Fruit fly (Drosophila melanogaster) whole organism, embryonic: ENCODE data around the gene CG5196.

Source experiments
- CG11398 ChIP-seq: fragments of 200-800 bp; sonication (Bioruptor generic); optimal IDR thresholded peaks from 2 replicates; lab custom pipeline; 2016; ENCODE audit warnings: missing biosample characterization, missing genetic modification characterization
- CG12942 ChIP-seq: fragments of 200-800 bp; sonication (Bioruptor generic); optimal IDR thresholded peaks from 3 replicates; lab custom pipeline; 2016; ENCODE audit warnings: missing biosample characterization, missing genetic modification characterization
- CG13287 ChIP-seq: fragments of 200-800 bp; sonication (Bioruptor generic); IDR thresholded peaks from 2 replicates; pipeline ENCODE4 v1.3.6; 2022; ENCODE audit warnings: missing biosample characterization, missing genetic modification characterization; ENCODE audit not compliant: partially characterized antibody
- CG16779 ChIP-seq: fragments of 200-800 bp; sonication (Bioruptor generic); IDR thresholded peaks from 2 replicates; pipeline ENCODE4 v1.3.6; 2022; ENCODE audit warnings: missing biosample characterization, missing genetic modification characterization
- CG1792 ChIP-seq: fragments of 200-800 bp; sonication (Bioruptor generic); optimal IDR thresholded peaks from 2 replicates; lab custom pipeline; 2016; ENCODE audit warnings: missing biosample characterization, missing genetic modification characterization
- CG32767 ChIP-seq: fragments of 200-800 bp; sonication (Bioruptor generic); IDR thresholded peaks from 2 replicates; pipeline ENCODE4 v1.3.6; 2022; ENCODE audit warnings: missing biosample characterization, missing genetic modification characterization
- CG32772 ChIP-seq: fragments of 200-800 bp; sonication (Bioruptor generic); IDR thresholded peaks from 2 replicates; pipeline ENCODE4 v1.3.6; 2022; ENCODE audit warnings: missing biosample characterization, missing genetic modification characterization
- CG34224 ChIP-seq: fragments of 200-800 bp; sonication (Bioruptor generic); IDR thresholded peaks from 3 replicates; pipeline ENCODE4 v1.3.6; 2022; ENCODE audit warnings: missing biosample characterization, missing genetic modification characterization; ENCODE audit not compliant: partially characterized antibody
- CG34376 ChIP-seq: fragments of 200-800 bp; sonication (Bioruptor generic); optimal IDR thresholded peaks from 2 replicates; lab custom pipeline; 2018; ENCODE audit warnings: missing biosample characterization, mild to moderate bottlenecking, missing genetic modification characterization
- CG42726 ChIP-seq: fragments of 200-800 bp; sonication (Bioruptor generic); IDR thresholded peaks from 2 replicates; pipeline ENCODE4 v1.3.6; 2022; ENCODE audit warnings: missing biosample characterization, missing genetic modification characterization; ENCODE audit not compliant: partially characterized antibody
- CG4282 ChIP-seq: fragments of 200-800 bp; sonication (Bioruptor generic); optimal IDR thresholded peaks from 2 replicates; lab custom pipeline; 2016; ENCODE audit warnings: missing biosample characterization, missing genetic modification characterization
- CG6854 ChIP-seq: fragments of 200-800 bp; sonication (Bioruptor generic); optimal IDR thresholded peaks from 3 replicates; lab custom pipeline; 2017; ENCODE audit warnings: missing biosample characterization, mild to moderate bottlenecking, missing genetic modification characterization
- CG8281 ChIP-seq: fragments of 200-800 bp; sonication (Bioruptor generic); optimal IDR thresholded peaks from 2 replicates; lab custom pipeline; 2018; ENCODE audit warnings: missing biosample characterization, mild to moderate bottlenecking, missing genetic modification characterization, moderate library complexity
- CG8359 ChIP-seq: fragments of 200-800 bp; sonication (Bioruptor generic); optimal IDR thresholded peaks from 2 replicates; lab custom pipeline; 2017; ENCODE audit warnings: missing biosample characterization, mild to moderate bottlenecking, missing genetic modification characterization, borderline replicate concordance
- CG9727 ChIP-seq: fragments of 200-800 bp; sonication (Bioruptor generic); optimal IDR thresholded peaks from 3 replicates; lab custom pipeline; 2017; ENCODE audit warnings: missing biosample characterization, mild to moderate bottlenecking, missing genetic modification characterization
- Camta ChIP-seq: fragments of 200-800 bp; sonication (Bioruptor generic); optimal IDR thresholded peaks from 2 replicates; lab custom pipeline; 2016; ENCODE audit warnings: missing biosample characterization, missing genetic modification characterization
- Dip3 ChIP-seq: fragments of 200-800 bp; sonication (Bioruptor generic); optimal IDR thresholded peaks from 3 replicates; lab custom pipeline; 2016; ENCODE audit warnings: missing biosample characterization, missing genetic modification characterization
- Dref ChIP-seq: fragments of 200-800 bp; sonication (Bioruptor generic); IDR thresholded peaks from 2 replicates; pipeline ENCODE4 v1.3.6; 2022; ENCODE audit warnings: missing biosample characterization, missing genetic modification characterization
- ERR ChIP-seq: fragments of 200-800 bp; sonication (Bioruptor generic); optimal IDR thresholded peaks from 2 replicates; lab custom pipeline; 2016; ENCODE audit warnings: missing biosample characterization, missing genetic modification characterization
- Fer3 ChIP-seq: fragments of 200-800 bp; sonication (Bioruptor generic); optimal IDR thresholded peaks from 2 replicates; lab custom pipeline; 2018; ENCODE audit warnings: missing biosample characterization, mild to moderate bottlenecking, missing genetic modification characterization, moderate library complexity
- Gsc ChIP-seq: fragments of 200-800 bp; sonication (Bioruptor generic); IDR thresholded peaks from 2 replicates; pipeline ENCODE4 v1.3.6; 2022; ENCODE audit warnings: missing biosample characterization, missing genetic modification characterization
- HmgZ ChIP-seq: fragments of 200-800 bp; sonication (Bioruptor generic); optimal IDR thresholded peaks from 2 replicates; lab custom pipeline; 2018; ENCODE audit warnings: missing biosample characterization, mild to moderate bottlenecking, missing genetic modification characterization
- Hr39 ChIP-seq: fragments of >200 bp; optimal IDR thresholded peaks from 2 replicates; lab custom pipeline; 2017
- Jarid2 ChIP-seq: fragments of 200-800 bp; sonication (Bioruptor generic); optimal IDR thresholded peaks from 3 replicates; lab custom pipeline; 2017; ENCODE audit warnings: mild to moderate bottlenecking, missing biosample characterization, missing genetic modification reagents, missing genetic modification characterization
- MTF-1 ChIP-seq: fragments of 200-800 bp; sonication (Bioruptor generic); optimal IDR thresholded peaks from 2 replicates; lab custom pipeline; 2018; ENCODE audit warnings: missing biosample characterization, mild to moderate bottlenecking, missing genetic modification characterization, borderline replicate concordance
- Mad ChIP-seq: fragments of 200-800 bp; sonication (Bioruptor generic); optimal IDR thresholded peaks from 2 replicates; lab custom pipeline; 2016; ENCODE audit warnings: missing biosample characterization, missing genetic modification characterization
- NK7.1 ChIP-seq: fragments of 200-800 bp; sonication (Bioruptor generic); optimal IDR thresholded peaks from 3 replicates; lab custom pipeline; 2016; ENCODE audit warnings: missing biosample characterization, missing genetic modification characterization
- Pdp1 ChIP-seq, 2 experiments: fragments of 200-800 bp; sonication (Bioruptor generic); optimal IDR thresholded peaks; 3 replicates each; lab custom pipeline; 2016; ENCODE audit warnings: missing biosample characterization in 2 of 2, missing genetic modification characterization in 2 of 2, mild to moderate bottlenecking in 1 of 2, moderate library complexity in 1 of 2
- Spps ChIP-seq: fragments of 200-800 bp; sonication (Bioruptor generic); optimal IDR thresholded peaks from 2 replicates; lab custom pipeline; 2018; ENCODE audit warnings: missing biosample characterization, mild to moderate bottlenecking, missing genetic modification characterization
- ac ChIP-seq: fragments of 200-800 bp; sonication (Bioruptor generic); optimal IDR thresholded peaks from 3 replicates; lab custom pipeline; 2017; ENCODE audit warnings: missing biosample characterization, mild to moderate bottlenecking, missing genetic modification characterization
- amos ChIP-seq: fragments of 200-800 bp; sonication (Bioruptor generic); IDR thresholded peaks from 2 replicates; pipeline ENCODE4 v1.3.6; 2022; ENCODE audit warnings: missing biosample characterization, missing genetic modification characterization; ENCODE audit not compliant: partially characterized antibody
- bbx ChIP-seq: fragments of 200-800 bp; sonication (Bioruptor generic); IDR thresholded peaks from 2 replicates; pipeline ENCODE4 v1.3.6; 2022; ENCODE audit warnings: missing biosample characterization, missing genetic modification characterization; ENCODE audit not compliant: partially characterized antibody
- cas ChIP-seq: fragments of 200-800 bp; sonication (Bioruptor generic); IDR thresholded peaks from 2 replicates; pipeline ENCODE4 v1.3.6; 2022; ENCODE audit warnings: missing biosample characterization, missing genetic modification characterization
- chm ChIP-seq: fragments of 200-800 bp; sonication (Bioruptor generic); IDR thresholded peaks from 2 replicates; pipeline ENCODE4 v1.3.6; 2022; ENCODE audit warnings: missing biosample characterization, missing genetic modification characterization
- danr ChIP-seq: fragments of 200-800 bp; sonication (Bioruptor generic); IDR thresholded peaks from 2 replicates; pipeline ENCODE4 v1.3.6; 2022; ENCODE audit warnings: missing biosample characterization, missing genetic modification characterization
- esg ChIP-seq: fragments of 200-800 bp; sonication (Bioruptor generic); conservative IDR thresholded peaks from 2 replicates; pipeline ENCODE4 v1.3.6; 2022; ENCODE audit warnings: missing biosample characterization, missing genetic modification characterization
- eyg ChIP-seq: fragments of 200-800 bp; sonication (Bioruptor generic); optimal IDR thresholded peaks from 3 replicates; lab custom pipeline; 2016; ENCODE audit warnings: missing biosample characterization, missing genetic modification characterization
- ftz-f1 ChIP-seq: fragments of 200-800 bp; sonication (Bioruptor generic); optimal IDR thresholded peaks from 2 replicates; lab custom pipeline; 2016; ENCODE audit warnings: missing biosample characterization, missing genetic modification characterization
- gcm ChIP-seq: fragments of 200-800 bp; sonication (Bioruptor generic); optimal IDR thresholded peaks from 2 replicates; lab custom pipeline; 2019; ENCODE audit warnings: missing biosample characterization, mild to moderate bottlenecking, missing genetic modification characterization, moderate library complexity
- her ChIP-seq: fragments of 200-800 bp; sonication (Bioruptor generic); optimal IDR thresholded peaks from 2 replicates; lab custom pipeline; 2016; ENCODE audit warnings: missing biosample characterization, missing genetic modification characterization
- lola ChIP-seq, 3 experiments: fragments of >200 bp in 2 of 3; fragments of 200-800 bp in 1 of 3; sonication (Bioruptor generic) in 1 of 3; optimal IDR thresholded peaks; 2 replicates each; lab custom pipeline; 2017 to 2019; ENCODE audit warnings: missing biosample characterization in 3 of 3, missing genetic modification characterization in 3 of 3, mild to moderate bottlenecking in 1 of 3, moderate library complexity in 1 of 3
- mirr ChIP-seq: fragments of 200-800 bp; sonication (Bioruptor generic); optimal IDR thresholded peaks from 3 replicates; lab custom pipeline; 2018; ENCODE audit warnings: missing biosample characterization, mild to moderate bottlenecking, missing genetic modification characterization
- nerfin-2 ChIP-seq: fragments of 200-800 bp; sonication (Bioruptor generic); IDR thresholded peaks from 2 replicates; pipeline ENCODE4 v1.3.6; 2022; ENCODE audit warnings: missing biosample characterization, missing genetic modification characterization; ENCODE audit not compliant: partially characterized antibody
- oc ChIP-seq: fragments of 200-800 bp; sonication (Bioruptor generic); optimal IDR thresholded peaks from 2 replicates; lab custom pipeline; 2018; ENCODE audit warnings: missing biosample characterization, mild to moderate bottlenecking, missing genetic modification characterization, moderate library complexity
- peb ChIP-seq: fragments of 200-800 bp; sonication (Bioruptor generic); IDR thresholded peaks from 2 replicates; pipeline ENCODE4 v1.3.6; 2022; ENCODE audit warnings: missing biosample characterization, missing genetic modification characterization
- phol ChIP-seq: fragments of 200-800 bp; sonication (Bioruptor generic); optimal IDR thresholded peaks from 3 replicates; lab custom pipeline; 2018; ENCODE audit warnings: missing biosample characterization, mild to moderate bottlenecking, missing genetic modification characterization, moderate library complexity
- salm ChIP-seq: fragments of 200-800 bp; sonication (Bioruptor generic); optimal IDR thresholded peaks from 2 replicates; lab custom pipeline; 2018; ENCODE audit warnings: missing biosample characterization, mild to moderate bottlenecking, missing genetic modification characterization
- sug ChIP-seq: fragments of 200-800 bp; optimal IDR thresholded peaks from 2 replicates; lab custom pipeline; 2019; ENCODE audit warnings: missing biosample characterization, mild to moderate bottlenecking, missing genetic modification characterization, moderate library complexity
- ttk ChIP-seq: fragments of 200-800 bp; sonication (Bioruptor generic); IDR thresholded peaks from 2 replicates; pipeline ENCODE4 v2.1.2; 2022; ENCODE audit warnings: missing biosample characterization, missing genetic modification characterization

The CG5196 gene

DNA sequence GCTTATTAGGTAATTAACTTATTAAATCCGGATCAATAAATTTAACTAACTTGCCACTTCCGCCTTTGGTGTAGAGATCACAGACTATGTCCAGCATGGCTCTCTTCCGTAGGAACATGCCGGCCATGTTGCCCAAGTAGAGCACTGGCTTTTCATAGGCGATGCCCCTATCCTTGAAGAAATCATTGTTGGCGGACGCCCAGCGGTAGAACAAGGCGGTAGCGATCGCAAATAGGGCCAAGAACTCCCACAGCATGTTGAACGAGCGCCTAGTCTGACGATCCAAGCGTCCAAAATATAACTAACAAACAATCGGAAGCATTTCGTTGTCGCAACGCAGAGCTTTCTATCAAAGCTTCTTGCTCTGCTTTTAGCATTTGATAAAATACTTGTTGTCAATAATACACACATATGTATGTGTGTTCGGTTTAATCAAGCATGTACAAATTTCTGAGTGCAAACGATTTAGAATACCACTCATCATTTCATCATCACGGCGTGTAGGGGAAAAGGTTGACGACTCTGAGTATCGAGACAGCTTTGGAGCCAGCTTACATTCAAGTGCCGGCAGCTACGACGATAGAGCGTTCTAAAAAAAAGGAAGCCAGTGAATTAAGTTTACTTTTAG lies 9.4 kb upstream of the CG5196 start, which contains the start of gene Cyp9f3 (continued):
- TF ChIP-seq CG12942 (GFP tag; lab: Kevin White, UChicago) (no peak), CG13287 (GFP tag; lab: Robert Waterston, UW) (peak; percentile 25; the same call in 1 of the 2 replicates), salm (tag; lab: Kevin White, UChicago) (no peak), CG1792 (GFP tag; lab: Kevin White, UChicago) (no peak), Mad (GFP tag; lab: Kevin White, UChicago) (no peak), Pdp1 (GFP tag; optimal IDR thresholded peaks at IDR 0.05; lab: Kevin White, UChicago) (peak in 1 of 2 experiments; percentile 17), CG8281 (tag; lab: Kevin White, UChicago) (peak; percentile 8), CG34224 (GFP tag; lab: Robert Waterston, UW) (no peak), Fer3 (no peak), Dref (GFP tag; lab: Robert Waterston, UW) (0 out of 2 replicates have a peak, but pooled peaks have one; percentile 10), CG32767 (0 out of 2 replicates have a peak, but pooled peaks have one; percentile 9), esg (GFP tag; lab: Robert Waterston, UW) (no peak), chm (GFP tag; lab: Robert Waterston, UW) (peak; percentile 43), CG32772 (no peak), bbx (0 out of 2 replicates have a peak, but pooled peaks have one; percentile 9), mirr (peak; percentile 69), ac (no peak), Dip3 (no peak), amos (GFP tag; lab: Robert Waterston, UW) (peak; percentile 33; the same call in 1 of the 2 replicates), peb (no peak), her (GFP tag; lab: Kevin White, UChicago) (no peak), CG16779 (no peak), Gsc (no peak), cas (GFP tag; lab: Robert Waterston, UW) (no peak), Jarid2 (GFP tag; lab: Kevin White, UChicago) (peak; percentile 54), CG34376 (GFP tag; lab: Kevin White, UChicago) (peak; percentile 96), lola (GFP tag; optimal IDR thresholded peaks at IDR 0.05; lab: Kevin White, UChicago) (no peak), NK7.1 (GFP tag; lab: Kevin White, UChicago) (no peak), CG9727 (no peak), oc (tag; lab: Kevin White, UChicago) (no peak), ftz-f1 (GFP tag; lab: Kevin White, UChicago) (peak; percentile 75), danr (GFP tag; lab: Robert Waterston, UW) (no peak), Hr39 (lab: Kevin White, UChicago) (no peak), CG6854 (GFP tag; lab: Kevin White, UChicago) (no peak), CG4282 (GFP tag; lab: Kevin White, UChicago) (no peak), gcm (no peak), eyg (GFP tag; lab: Kevin White, UChicago) (no peak), sug (tag; lab: Kevin White, UChicago) (peak; percentile 2), Camta (GFP tag; lab: Kevin White, UChicago) (no peak), HmgZ (tag; lab: Kevin White, UChicago) (peak; percentile 13), Spps (tag; lab: Kevin White, UChicago) (no peak), CG42726 (GFP tag; lab: Robert Waterston, UW) (peak; percentile 46; the same call in 1 of the 2 replicates), CG8359 (GFP tag; lab: Kevin White, UChicago) (no peak), ttk (no peak), nerfin-2 (0 out of 2 replicates have a peak, but pooled peaks have one; percentile 20), phol (no peak), MTF-1 (peak; percentile 22), CG11398 (GFP tag; lab: Kevin White, UChicago) (no peak), ERR (no peak)
